Worm (Caenorhabditis elegans): Measurements from ENCODE around the gene F54H5.5.

Gene F54H5.5

DNA sequence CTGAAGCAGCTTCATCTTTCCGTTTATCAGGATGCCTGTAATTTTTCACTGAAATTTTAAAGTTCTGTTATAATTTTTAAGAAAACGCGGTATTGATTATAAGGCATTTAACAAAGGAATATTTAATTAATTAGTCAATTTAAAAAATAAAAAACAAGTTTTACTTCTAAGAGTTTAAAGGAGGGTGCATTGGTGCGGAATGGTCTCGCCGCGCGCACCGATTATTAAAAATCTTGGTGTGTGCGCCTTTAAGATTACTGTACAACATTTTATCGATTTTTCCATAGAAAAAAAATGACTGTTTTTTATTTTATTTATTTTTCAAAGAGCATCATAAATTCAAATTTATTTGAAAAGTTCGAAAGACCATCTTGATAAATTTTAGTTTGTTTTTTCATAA is 29.6 kb downstream of the F54H5.5 start:
- no peak for TF ChIP-seq unc-62 (GFP tag; optimal IDR thresholded peaks at IDR 0.05)

ce11 chrII:6594151-6594550 is 32.9 kb downstream of the F54H5.5 start, which contains the start of gene aipr-1:
TSS of gene aipr-1 (minus strand) at chrII:6594251.
- TF ChIP-seq unc-62 (GFP tag; optimal IDR thresholded peaks at IDR 0.05): no peak

ce11 chrII:6592251-6592650 is 34.8 kb downstream of the F54H5.5 start, which contains the start of gene C56C10.9:
TSS of gene C56C10.9 (minus strand) at chrII:6592351.
- TF ChIP-seq unc-62 (GFP tag; optimal IDR thresholded peaks at IDR 0.05): no peak

- no peak for TF ChIP-seq unc-62 (GFP tag; optimal IDR thresholded peaks at IDR 0.05)
Observed at ce11 chrII:6591000-6591399, 36.1 kb downstream of the F54H5.5 start.

- no peak for TF ChIP-seq unc-62 (GFP tag; optimal IDR thresholded peaks at IDR 0.05)
Observed at ce11 chrII:6589408-6589807, 37.7 kb downstream of the F54H5.5 start, which contains the start of gene vps-32.1. TSS of gene vps-32.1 (plus strand) at chrII:6589708.

DNA sequence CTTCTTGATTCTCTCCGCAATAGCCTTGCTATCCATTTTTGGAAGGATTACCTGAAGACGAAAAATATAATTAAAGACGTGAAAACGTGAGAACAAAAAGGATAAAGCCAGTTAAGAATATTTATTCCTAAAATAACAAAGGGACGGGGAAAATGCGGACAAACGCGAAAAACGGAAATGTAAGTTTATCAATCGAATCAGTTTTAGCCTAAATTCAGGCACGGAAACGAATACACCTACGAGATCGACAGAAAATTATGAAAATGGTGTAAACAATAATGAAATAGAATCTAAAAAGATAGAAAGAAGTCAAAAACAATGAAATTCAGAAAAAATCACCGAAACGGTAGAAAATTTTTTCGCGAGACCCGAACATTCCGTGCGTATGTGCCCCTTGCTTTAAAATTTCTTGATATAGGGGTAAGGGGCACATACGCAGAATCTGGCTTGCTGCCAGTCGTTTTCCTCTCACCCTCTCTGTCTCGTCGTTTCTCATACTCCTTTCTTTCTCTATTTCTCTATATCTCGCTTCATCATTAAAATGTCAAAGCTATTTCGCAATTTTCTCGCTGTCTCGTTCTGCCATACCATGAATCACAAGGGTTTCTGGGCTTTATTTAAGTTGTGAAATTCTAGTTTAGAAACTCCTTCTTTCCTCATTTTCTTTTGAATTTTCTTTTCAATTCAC is 38.3 kb downstream of the F54H5.5 start, which contains the start of gene icd-1:
Gene icd-1, minus strand, starts transcription at position 51 of the 688 bp plus-strand sequence.
- no peak for TF ChIP-seq unc-62 (GFP tag; optimal IDR thresholded peaks at IDR 0.05)

DNA sequence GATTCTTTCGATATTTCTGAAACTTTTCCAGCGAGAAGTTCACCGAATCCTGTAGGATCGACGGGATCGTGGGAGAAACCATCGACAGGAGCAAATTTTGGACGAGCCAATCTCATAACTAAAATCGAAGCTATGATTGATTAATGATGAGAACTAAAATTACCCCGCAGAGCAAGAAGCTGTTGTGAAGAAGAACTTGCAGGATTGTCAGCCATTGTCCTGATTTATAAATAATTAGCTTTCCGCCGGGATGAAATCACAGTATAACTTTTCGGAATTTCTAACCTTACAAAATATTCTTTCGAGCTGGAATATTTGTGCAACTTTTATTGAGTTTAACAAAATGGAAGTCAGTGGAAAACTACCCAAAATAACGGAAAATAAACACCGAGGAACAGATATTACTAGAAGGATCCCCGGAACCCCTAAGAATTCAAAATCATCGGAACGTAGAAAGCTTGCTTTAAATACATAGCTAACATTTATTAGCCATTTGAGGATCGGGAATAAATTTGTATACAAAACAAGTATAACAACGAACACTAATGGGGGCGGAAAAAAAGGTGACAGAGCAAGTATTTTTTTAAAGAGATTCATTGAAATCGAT is 39.7 kb downstream of the F54H5.5 start, which contains the start of gene C56C10.7:
Gene C56C10.7, minus strand, starts transcription at position 312 of the 607 bp plus-strand sequence.
- no peak for TF ChIP-seq unc-62 (GFP tag; optimal IDR thresholded peaks at IDR 0.05)

DNA sequence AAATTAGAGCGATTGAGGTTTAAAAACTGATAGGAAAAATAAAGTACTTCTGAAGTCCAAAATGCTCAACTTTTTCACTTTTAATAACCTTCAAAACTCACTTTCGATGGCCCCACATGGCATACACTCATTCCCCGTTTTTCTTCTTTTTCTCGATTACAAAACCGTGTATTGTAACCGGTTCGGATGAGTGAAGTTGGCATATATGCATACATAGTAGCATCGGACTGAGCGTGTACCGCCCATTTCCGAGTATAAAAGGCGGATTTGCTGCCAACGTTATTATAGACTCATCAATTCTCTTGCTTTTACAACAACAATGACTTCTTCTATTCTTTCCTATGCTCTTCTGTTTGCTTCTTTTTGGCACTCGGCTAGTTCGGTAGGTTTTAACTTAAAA is 44.3 kb downstream of the F54H5.5 start, which contains the start of gene C56C10.4:
Gene C56C10.4, plus strand, starts transcription at position 301 of the 400 bp plus-strand sequence.
- TF ChIP-seq unc-62 (GFP tag; optimal IDR thresholded peaks at IDR 0.05): no peak

- no peak for TF ChIP-seq unc-62 (GFP tag; optimal IDR thresholded peaks at IDR 0.05)
Observed at ce11 chrII:6581236-6581635, 45.8 kb downstream of the F54H5.5 start, which contains the start of gene C56C10.6. TSS of gene C56C10.6 (minus strand) at chrII:6581336.

DNA sequence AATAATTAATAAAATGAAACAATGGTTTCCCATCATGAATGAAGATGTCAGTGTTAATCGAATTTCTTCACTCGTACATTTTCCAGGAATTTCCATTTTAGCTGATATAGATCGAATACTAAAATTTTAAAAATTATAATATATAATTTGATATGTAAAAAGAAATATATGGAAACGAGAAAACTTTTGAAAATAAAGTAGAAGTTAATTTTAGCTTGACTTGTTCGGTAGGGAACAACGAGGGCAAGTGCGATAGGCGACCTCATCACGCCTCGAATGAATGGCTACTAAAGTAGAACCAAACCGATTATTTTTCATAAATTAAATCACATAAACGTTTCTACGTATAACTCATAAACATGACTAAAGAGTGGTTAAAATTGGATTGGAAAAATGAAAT is 48.7 kb downstream of the F54H5.5 start, which contains the start of gene sra-31:
Gene sra-31, minus strand, starts transcription at position 101 of the 400 bp plus-strand sequence.
- no peak for TF ChIP-seq unc-62 (GFP tag; optimal IDR thresholded peaks at IDR 0.05)
